Worm (Caenorhabditis elegans) whole organism, dauer: ENCODE measurements around the gene C44H4.4.
A peak's percentile ranks its signal among the peaks of the same experiment; 100 is the strongest.

Experiments
- unc-62 ChIP-seq: sonication (generic microtip); optimal IDR thresholded peaks from 2 replicates; lab custom pipeline; 2017; ENCODE audit warnings: missing biosample characterization, missing genetic modification reagents, missing genetic modification characterization

The C44H4.4 gene

DNA sequence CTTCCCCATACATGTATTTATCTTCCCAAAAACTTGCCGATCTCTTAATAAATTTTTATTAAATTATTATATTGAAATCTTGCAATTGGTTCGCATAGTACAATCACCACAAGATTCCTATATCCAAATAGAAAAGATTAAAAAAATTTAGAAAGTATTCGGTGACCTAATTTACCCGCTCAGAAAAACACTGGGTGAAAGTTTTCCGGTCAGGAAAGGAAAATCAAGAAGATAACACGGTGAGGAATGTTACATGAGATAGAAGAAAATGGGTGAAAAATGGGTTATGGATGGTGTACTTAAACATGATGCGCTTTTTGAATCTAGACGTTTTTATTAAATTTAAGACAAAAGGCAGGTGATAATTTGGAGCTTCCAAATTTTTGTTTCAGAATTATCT is 8.0 kb downstream of the C44H4.4 start:
- no peak for TF ChIP-seq unc-62 (GFP tag; lab: Kevin White, UChicago)

DNA sequence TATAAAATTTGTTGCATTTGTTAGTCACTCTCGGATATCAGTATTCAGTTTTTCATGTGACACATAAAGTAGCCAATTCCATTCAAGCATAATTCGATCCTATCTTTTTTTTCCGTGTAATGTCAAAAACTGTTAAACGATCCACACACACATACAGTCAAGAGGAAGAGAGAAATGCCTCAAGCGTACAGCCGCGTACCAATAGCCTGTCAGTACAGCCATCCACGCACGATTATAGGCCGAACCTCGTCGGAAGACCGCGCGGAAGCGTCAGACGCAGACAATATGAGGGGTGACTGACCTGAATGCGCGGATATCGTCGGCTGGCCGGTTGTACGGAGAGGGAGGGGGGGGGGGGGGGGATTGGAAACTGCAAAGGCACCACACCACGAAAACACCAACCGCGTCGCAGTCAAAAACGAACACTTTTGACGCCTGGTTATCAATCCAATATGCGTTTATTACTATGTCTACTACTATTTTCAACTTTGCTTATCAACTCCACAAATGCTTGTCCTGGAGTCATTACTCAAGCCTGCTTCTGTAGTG is 11.2 kb downstream of the C44H4.4 start, which contains the start of gene let-4:
TSS of gene let-4 (plus strand) at position 357 of the 549 bp plus-strand sequence.
- TF ChIP-seq unc-62 (GFP tag; lab: Kevin White, UChicago), result no peak

DNA sequence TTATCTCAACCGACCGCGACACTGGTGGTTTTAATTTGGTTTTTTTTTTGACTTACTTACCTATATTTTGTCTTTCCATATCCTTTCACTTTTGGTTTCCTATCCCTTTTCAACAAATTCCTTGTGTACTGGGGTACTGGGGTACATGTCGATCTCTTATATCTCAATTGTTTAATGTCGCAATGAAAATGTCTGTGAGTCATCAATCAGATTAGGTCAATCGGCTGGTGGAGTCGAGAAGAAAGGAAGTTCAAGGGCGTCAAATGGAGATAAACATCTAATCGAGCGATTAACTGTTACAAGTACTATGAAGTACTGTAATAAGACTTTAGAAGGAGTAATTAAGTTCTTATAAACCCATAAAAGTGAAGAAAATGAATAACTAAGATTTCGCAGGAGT is 13.0 kb downstream of the C44H4.4 start:
- TF ChIP-seq unc-62 (GFP tag; lab: Kevin White, UChicago), result no peak

DNA sequence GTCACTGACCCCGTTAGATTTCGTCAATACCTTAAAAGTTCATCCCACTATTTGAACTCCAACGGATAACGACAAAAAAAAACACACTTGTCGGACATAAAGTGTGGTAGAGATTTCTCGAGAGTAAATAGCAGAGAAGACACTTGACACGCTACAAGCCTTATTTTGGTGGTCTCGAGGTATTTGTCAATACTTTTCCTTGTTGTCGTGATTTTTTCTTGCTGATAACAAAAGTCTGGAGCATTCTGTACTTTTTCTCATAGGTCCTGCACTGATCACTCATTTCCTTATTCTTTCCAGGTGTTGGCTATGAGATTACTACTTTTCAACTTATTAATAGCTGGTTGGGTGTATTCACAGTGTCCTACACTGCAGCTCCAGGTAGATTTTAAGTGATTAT is 16.5 kb downstream of the C44H4.4 start, which contains the start of gene lron-1:
TSS of gene lron-1 (plus strand) at position 301 of the 400 bp plus-strand sequence.
- TF ChIP-seq unc-62 (GFP tag; lab: Kevin White, UChicago), result no peak

DNA sequence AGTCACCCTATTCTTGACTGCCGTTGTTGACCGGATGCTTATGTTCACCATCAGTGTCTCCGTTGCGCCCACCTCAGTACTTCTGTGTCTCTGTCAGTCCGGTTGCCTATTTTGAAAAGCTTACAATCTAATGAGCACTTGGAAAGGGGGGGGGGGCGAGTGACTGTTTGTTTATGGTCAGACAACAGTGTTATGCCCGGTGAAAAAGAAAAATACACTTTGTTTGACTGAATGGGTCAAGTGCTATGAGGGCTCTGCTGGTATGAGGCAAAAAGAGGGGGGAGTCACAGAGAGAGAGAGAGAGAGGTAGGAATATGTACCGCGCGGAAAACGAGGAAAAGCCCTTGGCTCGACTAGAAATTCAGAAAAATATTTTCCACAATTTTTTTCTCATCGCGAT is 17.6 kb downstream of the C44H4.4 start:
- TF ChIP-seq unc-62 (GFP tag; lab: Kevin White, UChicago), result no peak

DNA sequence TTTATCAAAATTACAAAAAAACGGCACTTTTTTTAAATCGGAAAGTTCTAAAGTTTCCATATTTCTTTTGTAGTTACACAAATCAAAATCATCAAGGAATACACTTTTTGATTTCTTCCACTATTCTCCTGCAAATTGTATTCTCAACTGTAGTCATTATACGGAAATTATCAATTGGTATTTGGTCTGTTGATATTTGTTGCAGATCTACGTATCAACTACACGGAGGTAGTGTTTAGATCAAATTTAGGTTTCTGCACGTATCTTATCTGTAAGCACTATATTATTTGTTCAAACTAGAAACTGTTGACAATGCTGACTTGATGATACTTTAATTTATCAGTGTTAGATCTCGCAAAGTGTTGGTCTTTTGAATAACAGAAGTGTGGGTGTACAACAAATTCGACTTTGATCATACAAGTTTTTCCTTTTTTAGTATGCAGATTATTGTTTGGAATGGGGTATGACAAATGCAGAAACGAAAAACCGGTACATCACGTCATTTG is 20.6 kb downstream of the C44H4.4 start:
- TF ChIP-seq unc-62 (GFP tag; lab: Kevin White, UChicago), result no peak

DNA sequence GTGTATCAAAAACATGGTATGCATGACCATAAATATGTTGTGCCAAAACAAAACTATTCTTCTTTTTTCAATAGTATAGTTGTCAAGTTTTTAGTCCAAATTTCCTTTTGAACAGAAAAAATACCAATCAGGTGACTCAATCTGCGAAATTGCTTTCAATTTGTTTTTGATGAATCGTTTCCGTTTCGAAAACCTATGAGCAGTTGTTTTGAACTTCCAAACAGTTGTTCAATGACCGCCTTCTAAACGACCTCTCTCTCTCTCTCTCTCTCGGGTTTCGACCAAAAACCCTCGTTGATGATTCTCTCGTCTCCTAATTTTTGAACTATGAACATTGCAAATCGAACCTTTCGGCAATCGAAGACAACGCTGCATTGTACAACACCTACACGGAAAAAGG is 22.9 kb downstream of the C44H4.4 start:
- no peak for TF ChIP-seq unc-62 (GFP tag; lab: Kevin White, UChicago)

DNA sequence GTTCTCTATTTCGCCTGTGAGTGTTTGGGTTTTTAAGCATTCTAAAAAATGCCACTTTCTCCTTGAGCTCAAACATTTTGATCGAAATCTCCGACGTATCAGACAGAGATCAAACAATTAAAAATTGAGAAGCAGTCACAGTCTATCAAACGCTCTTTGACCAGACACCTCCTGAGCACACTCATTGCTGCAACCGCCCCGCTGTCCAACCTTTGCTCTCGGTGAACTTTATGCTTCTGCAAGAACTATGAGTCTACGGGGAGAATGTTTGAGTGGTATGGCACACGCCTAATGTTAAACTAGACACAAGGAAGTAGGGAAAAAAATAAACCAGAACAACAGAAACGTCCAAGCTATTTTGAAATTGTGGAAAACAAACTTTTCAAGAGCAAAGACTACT is 23.7 kb downstream of the C44H4.4 start:
- TF ChIP-seq unc-62 (GFP tag; lab: Kevin White, UChicago), result no peak

DNA sequence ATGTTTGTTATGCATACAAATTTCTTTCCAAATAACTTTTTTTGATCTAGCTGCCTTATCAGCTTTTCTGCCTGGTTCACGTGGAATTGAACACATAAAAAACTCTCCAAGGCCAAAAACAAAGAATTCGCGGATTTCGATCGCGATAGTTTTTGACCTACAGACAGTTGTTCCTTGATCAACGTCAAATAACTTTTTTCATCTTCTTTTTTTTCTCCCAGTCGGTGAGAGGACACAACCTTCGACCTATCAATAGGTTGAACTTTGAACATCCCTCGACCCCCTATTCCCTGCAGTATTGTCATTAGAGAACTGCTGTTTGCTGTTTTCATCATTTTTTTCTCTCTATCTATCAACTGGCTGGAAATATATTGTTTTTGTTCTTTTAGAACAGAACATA is 25.1 kb downstream of the C44H4.4 start:
- no peak for TF ChIP-seq unc-62 (GFP tag; lab: Kevin White, UChicago)

DNA sequence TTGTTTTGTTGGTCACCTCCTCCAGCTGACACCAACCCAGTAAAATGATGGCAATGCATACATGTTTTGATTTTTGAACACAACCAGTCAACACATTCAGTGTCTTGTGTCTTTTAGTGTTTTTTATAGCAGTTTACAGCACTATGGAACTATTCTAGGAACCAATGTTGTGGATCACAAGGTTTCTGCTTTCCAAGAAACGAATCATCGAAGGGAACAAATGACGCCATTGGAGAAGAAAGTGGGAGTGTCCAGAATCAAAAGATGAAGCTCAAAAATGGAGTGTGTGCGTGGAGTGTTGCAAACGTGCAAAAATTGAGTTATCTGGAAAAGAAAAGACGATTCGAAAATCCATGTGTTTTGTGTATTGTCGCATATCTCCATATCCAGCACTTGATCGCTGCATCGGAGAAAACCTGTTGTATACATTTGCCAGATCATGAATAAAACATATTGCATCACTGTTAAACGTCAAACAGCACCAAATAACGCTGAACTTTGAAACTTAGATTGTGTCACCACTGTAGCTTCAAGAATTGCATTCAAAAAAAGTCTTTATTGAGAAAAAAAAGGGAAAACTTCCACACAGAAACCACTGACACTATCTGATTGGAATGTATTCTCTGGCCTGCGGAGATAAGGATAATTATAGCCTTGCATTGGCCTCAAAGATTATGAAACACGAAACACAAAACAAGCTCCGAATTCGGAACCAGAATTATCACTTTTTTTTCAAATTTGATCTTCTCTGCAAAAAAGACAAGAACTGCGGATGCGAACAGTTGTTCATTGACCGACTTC is 26.4 kb downstream of the C44H4.4 start:
- no peak for TF ChIP-seq unc-62 (GFP tag; lab: Kevin White, UChicago)

DNA sequence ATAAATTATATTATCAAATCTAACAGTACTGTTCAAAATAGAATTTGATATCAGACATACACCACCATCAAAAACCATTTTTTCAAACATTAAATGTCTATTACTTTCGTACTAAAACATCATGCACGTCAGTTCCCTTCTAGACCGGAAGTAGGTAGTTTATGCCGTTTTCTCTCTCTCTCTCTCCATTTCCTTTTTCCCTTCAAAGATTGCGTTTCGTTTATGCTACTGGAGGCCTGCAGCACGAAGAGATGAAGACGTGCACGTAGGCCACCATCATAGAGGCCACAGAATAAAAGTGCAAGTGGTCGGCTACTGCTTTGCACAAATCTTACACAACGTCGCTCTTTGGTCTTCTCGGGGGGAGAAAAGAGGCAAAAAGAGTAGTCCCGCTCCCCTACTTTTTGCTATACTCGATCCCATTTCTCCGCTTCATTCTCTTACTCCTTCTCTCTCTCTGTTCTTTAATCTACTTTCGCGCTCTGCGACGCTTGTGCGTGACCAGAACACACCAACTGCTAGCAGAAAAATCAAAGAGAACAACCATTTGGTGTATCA is 27.4 kb downstream of the C44H4.4 start:
- TF ChIP-seq unc-62 (GFP tag; lab: Kevin White, UChicago), result no peak

DNA sequence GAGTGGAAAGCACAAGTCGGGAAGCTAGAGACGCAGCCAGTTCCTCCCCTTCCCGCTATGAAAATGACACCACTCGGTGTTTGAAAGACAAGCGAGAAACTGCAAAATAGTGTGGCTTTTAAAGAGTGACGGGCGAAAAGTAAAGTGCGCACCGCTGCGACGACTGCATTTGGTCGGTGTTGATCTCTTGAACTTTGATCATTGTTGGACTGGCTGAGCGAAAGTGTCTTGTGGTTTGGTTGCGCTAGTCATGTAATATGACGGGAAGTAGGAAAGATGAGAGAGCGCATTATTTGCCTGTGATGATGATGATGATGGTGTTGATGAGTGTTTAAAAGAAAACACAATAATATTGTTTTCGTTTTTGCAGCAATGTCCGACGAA is 28.6 kb downstream of the C44H4.4 start:
- TF ChIP-seq unc-62 (GFP tag; lab: Kevin White, UChicago), result peak; percentile 47

DNA sequence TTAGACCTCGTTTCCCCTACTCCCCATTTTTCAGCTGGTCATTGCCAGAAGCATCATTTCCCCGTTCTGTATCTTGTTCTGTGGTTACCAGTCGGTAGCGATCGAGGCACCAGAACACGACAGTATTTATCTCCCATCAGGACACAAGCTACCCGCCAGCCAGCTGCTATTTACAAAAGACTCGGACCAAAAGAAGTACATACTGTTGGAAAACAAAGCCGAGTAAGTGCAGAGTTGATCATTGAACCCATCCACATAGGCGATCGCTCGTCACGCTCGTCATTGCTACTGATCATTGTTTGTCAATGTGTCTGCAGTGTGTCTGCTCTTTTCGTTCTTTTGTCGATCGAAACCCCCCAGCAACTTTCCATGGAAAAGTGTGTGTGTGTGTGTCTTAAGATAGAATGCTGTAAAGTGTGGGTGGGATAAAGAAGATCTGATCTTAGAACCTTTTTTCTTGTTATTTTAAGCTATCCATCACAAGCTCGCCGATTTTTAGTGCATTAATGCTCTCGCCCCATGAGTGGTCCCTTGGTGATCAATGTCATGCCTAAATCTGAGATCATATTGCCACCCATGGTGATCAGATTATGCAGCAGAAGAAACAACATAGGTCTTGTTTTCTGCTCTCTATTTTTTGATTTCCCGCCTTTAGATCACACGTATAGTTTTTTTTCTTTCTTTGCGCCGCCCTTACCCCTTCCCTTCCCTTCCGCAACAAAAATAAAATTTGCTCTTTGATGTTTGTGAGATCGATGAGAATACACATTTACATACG is 29.2 kb downstream of the C44H4.4 start:
- no peak for TF ChIP-seq unc-62 (GFP tag; lab: Kevin White, UChicago)

DNA sequence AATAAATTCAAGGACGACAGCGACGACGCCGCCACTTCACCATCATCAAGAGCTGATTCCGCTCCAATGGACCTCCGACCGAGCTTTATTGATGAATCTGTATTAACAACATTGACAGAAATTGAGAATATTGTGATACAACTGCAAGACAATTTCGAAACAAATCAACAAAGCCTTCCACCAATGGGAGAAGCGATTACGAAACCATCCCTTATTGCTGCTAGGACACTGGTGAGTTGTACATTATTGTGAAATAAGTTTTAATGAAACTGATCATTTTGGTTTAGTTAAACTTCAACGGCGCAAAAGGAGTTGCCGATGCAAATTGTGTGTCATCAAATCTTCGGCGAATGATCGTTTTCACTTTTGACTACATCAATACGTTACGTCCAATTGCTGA is 29.8 kb downstream of the C44H4.4 start:
- no peak for TF ChIP-seq unc-62 (GFP tag; lab: Kevin White, UChicago)

DNA sequence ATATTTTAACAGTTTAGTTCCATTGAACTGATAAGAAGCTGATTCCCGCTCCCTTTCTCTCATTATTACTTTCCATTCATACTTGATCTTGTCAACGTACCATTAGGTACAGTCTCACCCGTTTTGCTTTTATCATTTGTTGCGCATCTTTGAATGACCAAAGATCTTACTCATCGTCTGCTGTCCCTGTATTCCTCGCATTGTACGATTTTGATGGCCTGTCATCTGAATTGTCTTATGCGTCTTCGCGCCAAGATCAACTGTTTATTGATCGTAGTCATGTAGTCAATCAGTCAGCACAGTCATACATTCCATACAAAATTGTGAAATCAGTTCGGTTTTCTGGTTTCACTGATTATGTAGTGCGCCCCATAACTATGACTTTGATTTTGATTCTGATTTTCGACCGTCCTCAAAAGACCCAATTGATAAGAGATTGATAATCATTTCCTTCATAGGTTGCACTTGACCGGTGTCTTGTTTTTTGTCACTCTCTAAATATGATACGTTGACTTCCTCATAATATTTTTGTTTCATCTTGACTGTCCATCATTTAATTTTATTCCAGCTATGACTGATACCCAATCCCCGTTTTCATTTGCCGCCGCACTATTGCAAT is 30.9 kb downstream of the C44H4.4 start, which contains the start of gene nhr-3:
TSS of gene nhr-3 (plus strand) at position 569 of the 619 bp plus-strand sequence.
- TF ChIP-seq unc-62 (GFP tag; lab: Kevin White, UChicago), result no peak
